Worm (Caenorhabditis elegans) whole organism, young adult: ENCODE results near the gene Y41D4A.1.

ENCODE experiments used
- B0019.2 ChIP-seq: fragments of 200-800 bp; sonication (Bioruptor generic); conservative IDR thresholded peaks from 2 replicates; pipeline ENCODE4 v1.3.6; 2022; ENCODE audit warnings: missing genetic modification reagents, missing genetic modification characterization, missing compliant biosample characterization
- B0261.1 ChIP-seq: sonication (generic microtip); optimal IDR thresholded peaks from 2 replicates; lab custom pipeline; 2016; ENCODE audit warnings: mild to moderate bottlenecking, missing genetic modification characterization, moderate library complexity, missing compliant biosample characterization
- D2030.7 ChIP-seq: fragments of 200-800 bp; sonication (Bioruptor generic); IDR thresholded peaks from 2 replicates; pipeline ENCODE4 v1.3.6; 2022; ENCODE audit warnings: missing genetic modification reagents, missing genetic modification characterization, missing compliant biosample characterization
- F33H1.4 ChIP-seq: fragments of 200-800 bp; sonication (Bioruptor generic); IDR thresholded peaks from 2 replicates; pipeline ENCODE4 v1.3.6; 2022; ENCODE audit warnings: missing genetic modification reagents, missing genetic modification characterization, missing compliant biosample characterization
- F39B2.1 ChIP-seq: fragments of 200-800 bp; sonication (Bioruptor generic); IDR thresholded peaks from 2 replicates; pipeline ENCODE4 v1.3.6; 2022; ENCODE audit warnings: missing genetic modification reagents, missing genetic modification characterization, missing compliant biosample characterization
- Y53F4B.3 ChIP-seq: fragments of 200-800 bp; sonication (Bioruptor generic); IDR thresholded peaks from 2 replicates; pipeline ENCODE4 v1.3.6; 2022; ENCODE audit warnings: missing genetic modification reagents, missing genetic modification characterization, missing compliant biosample characterization
- Y95B8A.8 ChIP-seq: fragments of 200-800 bp; sonication (Bioruptor generic); IDR thresholded peaks from 2 replicates; pipeline ENCODE4 v1.3.6; 2022; ENCODE audit warnings: missing genetic modification reagents, missing genetic modification characterization, missing compliant biosample characterization
- ZK185.1 ChIP-seq: sonication (generic microtip); optimal IDR thresholded peaks from 2 replicates; lab custom pipeline; 2016; ENCODE audit warnings: mild to moderate bottlenecking, missing genetic modification characterization, missing compliant biosample characterization; ENCODE audit not compliant: poor library complexity, severe bottlenecking
- akir-1 ChIP-seq: fragments of 200-800 bp; sonication (Bioruptor generic); optimal IDR thresholded peaks from 2 replicates; lab custom pipeline; 2018; ENCODE audit warnings: mild to moderate bottlenecking, missing genetic modification characterization, moderate library complexity, missing compliant biosample characterization
- athp-1 ChIP-seq: sonication (generic microtip); optimal IDR thresholded peaks from 2 replicates; lab custom pipeline; 2017; ENCODE audit warnings: mild to moderate bottlenecking, missing genetic modification characterization, missing compliant biosample characterization
- attf-5 ChIP-seq: fragments of 200-800 bp; sonication (Bioruptor generic); optimal IDR thresholded peaks from 2 replicates; lab custom pipeline; 2018; ENCODE audit warnings: mild to moderate bottlenecking, missing genetic modification characterization, missing compliant biosample characterization
- bed-2 ChIP-seq: fragments of 200-800 bp; sonication (Bioruptor generic); IDR thresholded peaks from 2 replicates; pipeline ENCODE4 v1.3.6; 2022; ENCODE audit warnings: missing genetic modification reagents, missing genetic modification characterization, missing compliant biosample characterization
- ceh-100 ChIP-seq: fragments of 200-800 bp; sonication (Bioruptor generic); IDR thresholded peaks from 2 replicates; pipeline ENCODE4 v1.3.6; 2022; ENCODE audit warnings: missing genetic modification reagents, missing genetic modification characterization, missing compliant biosample characterization
- ceh-79 ChIP-seq: sonication (generic microtip); optimal IDR thresholded peaks from 2 replicates; lab custom pipeline; 2017; ENCODE audit warnings: mild to moderate bottlenecking, missing genetic modification characterization, missing compliant biosample characterization
- ceh-91 ChIP-seq: fragments of 200-800 bp; sonication (Bioruptor generic); IDR thresholded peaks from 2 replicates; pipeline ENCODE4 v1.3.6; 2022; ENCODE audit warnings: missing genetic modification reagents, missing genetic modification characterization, missing compliant biosample characterization
- egrh-3 ChIP-seq: fragments of 200-800 bp; sonication (Bioruptor generic); IDR thresholded peaks from 2 replicates; pipeline ENCODE4 v1.3.6; 2022; ENCODE audit warnings: missing genetic modification reagents, missing genetic modification characterization, missing compliant biosample characterization
- ekl-4 ChIP-seq: fragments of 200-800 bp; sonication (Bioruptor generic); IDR thresholded peaks from 2 replicates; pipeline ENCODE4 v1.3.6; 2022; ENCODE audit warnings: missing genetic modification reagents, missing genetic modification characterization, missing compliant biosample characterization
- fkh-3 ChIP-seq: sonication (generic microtip); optimal IDR thresholded peaks from 2 replicates; lab custom pipeline; 2016; ENCODE audit warnings: mild to moderate bottlenecking, missing genetic modification characterization, missing compliant biosample characterization
- hmg-1.2 ChIP-seq: fragments of 200-800 bp; sonication (Bioruptor generic); IDR thresholded peaks from 2 replicates; pipeline ENCODE4 v1.3.6; 2022; ENCODE audit warnings: missing genetic modification reagents, missing genetic modification characterization, missing compliant biosample characterization
- hrde-1 ChIP-seq: sonication (generic microtip); optimal IDR thresholded peaks from 2 replicates; lab custom pipeline; 2016; ENCODE audit warnings: missing genetic modification characterization, mild to moderate bottlenecking, missing compliant biosample characterization, moderate library complexity, missing genotype, missing genetic modification reagents, borderline replicate concordance
- let-607 ChIP-seq, 2 experiments: fragments of 200-800 bp in 1 of 2; sonication (Bioruptor generic) in 1 of 2; sonication (generic microtip) in 1 of 2; optimal IDR thresholded peaks; 2 replicates each; lab custom pipeline; 2016 to 2018; ENCODE audit warnings: mild to moderate bottlenecking in 2 of 2, missing compliant biosample characterization in 2 of 2, missing genetic modification characterization in 2 of 2, moderate library complexity in 2 of 2, missing genotype in 1 of 2
- lin-26 ChIP-seq: fragments of 200-800 bp; sonication (Bioruptor generic); IDR thresholded peaks from 2 replicates; pipeline ENCODE4 v1.3.6; 2022; ENCODE audit warnings: missing genetic modification reagents, missing genetic modification characterization, missing compliant biosample characterization
- lin-35 ChIP-seq, 3 experiments: fragments of 150-350 bp in 2 of 3; sonication (generic microtip) in 1 of 3; optimal IDR thresholded peaks; 2 replicates each; lab custom pipeline; 2014 to 2018; ENCODE audit warnings: missing biosample characterization in 3 of 3, missing genetic modification characterization in 3 of 3, missing genetic modification reagents in 3 of 3
- lin-40 ChIP-seq: sonication (generic microtip); optimal IDR thresholded peaks from 2 replicates; lab custom pipeline; 2016; ENCODE audit warnings: missing genetic modification characterization, mild to moderate bottlenecking, missing compliant biosample characterization, missing genotype, missing genetic modification reagents
- madf-3 ChIP-seq: fragments of 200-800 bp; sonication (Bioruptor generic); IDR thresholded peaks from 2 replicates; pipeline ENCODE4 v1.3.6; 2022; ENCODE audit warnings: missing genetic modification reagents, missing genetic modification characterization, missing compliant biosample characterization
- madf-6 ChIP-seq: fragments of 200-800 bp; sonication (Bioruptor generic); IDR thresholded peaks from 2 replicates; pipeline ENCODE4 v1.3.6; 2022; ENCODE audit warnings: missing genetic modification reagents, missing genetic modification characterization, missing compliant biosample characterization
- nfyb-1 ChIP-seq: fragments of 200-800 bp; sonication (Bioruptor generic); IDR thresholded peaks from 2 replicates; pipeline ENCODE4 v1.3.6; 2022; ENCODE audit warnings: missing genetic modification reagents, missing genetic modification characterization, missing compliant biosample characterization
- rcor-1 ChIP-seq: fragments of 200-800 bp; sonication (Bioruptor generic); IDR thresholded peaks from 2 replicates; pipeline ENCODE4 v1.3.6; 2022; ENCODE audit warnings: missing genetic modification reagents, missing genetic modification characterization, missing compliant biosample characterization
- repo-1 ChIP-seq: sonication (generic microtip); optimal IDR thresholded peaks from 2 replicates; lab custom pipeline; 2017; ENCODE audit warnings: mild to moderate bottlenecking, missing genetic modification characterization, missing compliant biosample characterization
- snpc-4 ChIP-seq, 5 experiments: fragments of 150-350 bp in 1 of 5; sonication (generic microtip) in 4 of 5; optimal IDR thresholded peaks; 2 replicates each; lab custom pipeline; 2014 to 2018; ENCODE audit warnings: missing genetic modification characterization in 5 of 5, missing biosample characterization in 3 of 5, antibody characterized with exemption in 2 of 5, mild to moderate bottlenecking in 2 of 5, missing compliant biosample characterization in 2 of 5, missing genotype in 2 of 5, moderate library complexity in 2 of 5, missing genetic modification reagents in 1 of 5
- tbp1 ChIP-seq: fragments of 200-800 bp; sonication (Bioruptor generic); optimal IDR thresholded peaks from 2 replicates; lab custom pipeline; 2018; ENCODE audit warnings: mild to moderate bottlenecking, missing genetic modification characterization, missing compliant biosample characterization
- tbx-9 ChIP-seq: sonication (generic microtip); optimal IDR thresholded peaks from 2 replicates; lab custom pipeline; 2016; ENCODE audit warnings: borderline replicate concordance, missing genetic modification characterization, inconsistent platforms, missing compliant biosample characterization
- unc-130 ChIP-seq: sonication (generic microtip); optimal IDR thresholded peaks from 2 replicates; lab custom pipeline; 2016; ENCODE audit warnings: missing genetic modification reagents, missing genetic modification characterization, missing compliant biosample characterization
- unc-62 ChIP-seq: fragments of 150-350 bp; optimal IDR thresholded peaks from 2 replicates; lab custom pipeline; 2014; ENCODE audit warnings: missing biosample characterization, missing genetic modification reagents, missing genetic modification characterization
- xnd-1 ChIP-seq: sonication (generic microtip); optimal IDR thresholded peaks from 2 replicates; lab custom pipeline; 2016; ENCODE audit warnings: missing genotype, missing genetic modification reagents, missing genetic modification characterization, missing compliant biosample characterization
- ztf-26 ChIP-seq: sonication (generic microtip); optimal IDR thresholded peaks from 2 replicates; lab custom pipeline; 2017; ENCODE audit warnings: missing genetic modification characterization, missing compliant biosample characterization
- ztf-6 ChIP-seq: fragments of 200-800 bp; sonication (Bioruptor generic); IDR thresholded peaks from 2 replicates; pipeline ENCODE4 v1.3.6; 2022; ENCODE audit warnings: missing genetic modification reagents, missing genetic modification characterization, missing compliant biosample characterization

Y41D4A.1 gene

ce11 chrIV:1738324-1738730, 33.6 kb upstream of the Y41D4A.1 start (continued):
- peak; percentile 86 for TF ChIP-seq egrh-3
- TF ChIP-seq ekl-4 (GFP tag; lab: Robert Waterston, UW) = peak; percentile 72
- peak; percentile 81 for TF ChIP-seq D2030.7 (GFP tag; lab: Robert Waterston, UW)
- peak; percentile 38 for TF ChIP-seq unc-130
- TF ChIP-seq lin-40 (tag; lab: Kevin White, UChicago) = peak; percentile 42
- peak; percentile 30 for TF ChIP-seq tbp1
- TF ChIP-seq B0261.1 (tag; lab: Kevin White, UChicago) = no peak
- no peak for TF ChIP-seq madf-3 (GFP tag; lab: Robert Waterston, UW)
- TF ChIP-seq ztf-26 (tag; lab: Kevin White, UChicago) = no peak
- TF ChIP-seq madf-6 (GFP tag; lab: Robert Waterston, UW) = peak; percentile 93
- no peak for TF ChIP-seq Y53F4B.3
- peak; percentile 10; the same call in 1 of the 2 replicates for TF ChIP-seq ztf-6
- no peak for TF ChIP-seq B0019.2 (GFP tag; lab: Robert Waterston, UW)
- TF ChIP-seq ceh-100 (GFP tag; lab: Robert Waterston, UW) = peak; percentile 80
- no peak for TF ChIP-seq ceh-79
- no peak for TF ChIP-seq hrde-1 (tag; lab: Kevin White, UChicago)
- peak; percentile 72; the same call in 1 of the 2 replicates for TF ChIP-seq Y95B8A.8 (GFP tag; lab: Robert Waterston, UW)
- TF ChIP-seq lin-35 (GFP tag; optimal IDR thresholded peaks at IDR 0.05; lab: Kevin White, UChicago) = peak in 1 of 3 experiments; percentile 61
- no peak for TF ChIP-seq bed-2
- TF ChIP-seq snpc-4 (GFP tag; optimal IDR thresholded peaks at IDR 0.05; lab: Kevin White, UChicago) = no peak
- TF ChIP-seq snpc-4 (tag; optimal IDR thresholded peaks at IDR 0.05; lab: Kevin White, UChicago) = peak in 2 of 4 experiments; percentile 13 to 52
- 0 out of 2 replicates have a peak, but pooled peaks have one; percentile 42 for TF ChIP-seq lin-26
- no peak for TF ChIP-seq let-607 (tag; optimal IDR thresholded peaks at IDR 0.05; lab: Kevin White, UChicago)
- TF ChIP-seq xnd-1 = peak; percentile 94
- peak; percentile 63 for TF ChIP-seq athp-1 (tag; lab: Kevin White, UChicago)
- no peak for TF ChIP-seq tbx-9 (tag; lab: Kevin White, UChicago)
- peak; percentile 50; the same call in 1 of the 2 replicates for TF ChIP-seq hmg-1.2 (GFP tag; lab: Robert Waterston, UW)
- TF ChIP-seq fkh-3 (tag; lab: Kevin White, UChicago) = no peak
- no peak for TF ChIP-seq akir-1 (GFP tag; lab: Kevin White, UChicago)
- TF ChIP-seq unc-62 = no peak
- peak; percentile 84 for TF ChIP-seq ceh-91 (GFP tag; lab: Robert Waterston, UW)
- TF ChIP-seq F39B2.1 (GFP tag; lab: Robert Waterston, UW) = no peak
- 0 out of 2 replicates have a peak, but pooled peaks have one; percentile 56 for TF ChIP-seq nfyb-1 (GFP tag; lab: Robert Waterston, UW)
- peak; percentile 50 for TF ChIP-seq repo-1
- TF ChIP-seq rcor-1 (GFP tag; lab: Robert Waterston, UW) = peak; percentile 54
- TF ChIP-seq F33H1.4 = peak; percentile 85
- peak; percentile 40 for TF ChIP-seq attf-5 (GFP tag; lab: Kevin White, UChicago)
- TF ChIP-seq, all 124 proteins: peak for 38

- TF ChIP-seq ZK185.1 (tag; lab: Kevin White, UChicago) = no peak
Measured at ce11 chrIV:1738892-1739291, 33.1 kb upstream of the Y41D4A.1 start.
